Worm (Caenorhabditis elegans) whole organism, late embryonic: Measurements from ENCODE around the gene sul-3.

Experiments used
- C08G9.2 ChIP-seq: sonication (generic microtip); optimal IDR thresholded peaks from 2 replicates; lab custom pipeline; 2016; ENCODE audit warnings: mild to moderate bottlenecking, missing genetic modification characterization, moderate library complexity, missing compliant biosample characterization
- K02D7.2 ChIP-seq: sonication (generic microtip); optimal IDR thresholded peaks from 2 replicates; lab custom pipeline; 2017; ENCODE audit warnings: mild to moderate bottlenecking, missing genetic modification characterization, missing compliant biosample characterization
- K09A11.1 ChIP-seq: sonication (generic microtip); optimal IDR thresholded peaks from 2 replicates; lab custom pipeline; 2017; ENCODE audit warnings: antibody characterized with exemption, mild to moderate bottlenecking, missing genetic modification characterization, missing compliant biosample characterization; ENCODE audit not compliant: insufficient read depth
- Y22D7AL.16 ChIP-seq: sonication (generic microtip); optimal IDR thresholded peaks from 2 replicates; lab custom pipeline; 2016; ENCODE audit warnings: missing genetic modification characterization, missing compliant biosample characterization
- ahr-1 ChIP-seq: sonication (generic microtip); optimal IDR thresholded peaks from 2 replicates; lab custom pipeline; 2016; ENCODE audit warnings: missing genetic modification characterization, missing compliant biosample characterization
- ceh-19 ChIP-seq: fragments of 200-800 bp; sonication (Bioruptor generic); optimal IDR thresholded peaks from 2 replicates; lab custom pipeline; 2018; ENCODE audit warnings: mild to moderate bottlenecking, missing genetic modification characterization, missing compliant biosample characterization
- ceh-24 ChIP-seq: sonication (generic microtip); optimal IDR thresholded peaks from 2 replicates; lab custom pipeline; 2016; ENCODE audit warnings: mild to moderate bottlenecking, missing genetic modification characterization, missing compliant biosample characterization
- ceh-34 ChIP-seq: sonication (generic microtip); optimal IDR thresholded peaks from 2 replicates; lab custom pipeline; 2016; ENCODE audit warnings: mild to moderate bottlenecking, missing genetic modification characterization, missing compliant biosample characterization
- ceh-48 ChIP-seq: sonication (generic microtip); optimal IDR thresholded peaks from 2 replicates; lab custom pipeline; 2016; ENCODE audit warnings: missing genetic modification characterization, inconsistent platforms, missing compliant biosample characterization
- ceh-9 ChIP-seq: sonication (generic microtip); optimal IDR thresholded peaks from 2 replicates; lab custom pipeline; 2016; ENCODE audit warnings: mild to moderate bottlenecking, missing genetic modification characterization, inconsistent platforms, missing compliant biosample characterization
- che-1 ChIP-seq: sonication (generic microtip); optimal IDR thresholded peaks from 2 replicates; lab custom pipeline; 2016; ENCODE audit warnings: mild to moderate bottlenecking, missing genetic modification characterization, missing compliant biosample characterization
- elt-2 ChIP-seq: sonication (generic microtip); optimal IDR thresholded peaks from 2 replicates; lab custom pipeline; 2016; ENCODE audit warnings: missing genetic modification reagents, missing genetic modification characterization, missing compliant biosample characterization
- ets-4 ChIP-seq: sonication (generic microtip); optimal IDR thresholded peaks from 2 replicates; lab custom pipeline; 2016; ENCODE audit warnings: missing genetic modification characterization, missing compliant biosample characterization
- fax-1 ChIP-seq: sonication (generic microtip); optimal IDR thresholded peaks from 2 replicates; lab custom pipeline; 2016; ENCODE audit warnings: missing genotype, missing genetic modification characterization, missing compliant biosample characterization
- gmeb-2 ChIP-seq: sonication (generic microtip); optimal IDR thresholded peaks from 2 replicates; lab custom pipeline; 2016; ENCODE audit warnings: missing genetic modification characterization, inconsistent platforms, missing compliant biosample characterization
- lim-6 ChIP-seq: sonication (generic microtip); optimal IDR thresholded peaks from 2 replicates; lab custom pipeline; 2016; ENCODE audit warnings: missing genetic modification characterization, missing compliant biosample characterization
- lin-11 ChIP-seq: fragments of 200-800 bp; sonication (Bioruptor generic); optimal IDR thresholded peaks from 2 replicates; lab custom pipeline; 2018; ENCODE audit warnings: mild to moderate bottlenecking, missing genetic modification characterization, missing compliant biosample characterization
- mec-3 ChIP-seq: sonication (generic microtip); optimal IDR thresholded peaks from 2 replicates; lab custom pipeline; 2016; ENCODE audit warnings: borderline replicate concordance, missing genetic modification characterization, missing compliant biosample characterization
- nhr-11 ChIP-seq: fragments of 150-350 bp; optimal IDR thresholded peaks from 2 replicates; lab custom pipeline; 2014; ENCODE audit warnings: missing biosample characterization, missing genetic modification characterization
- npax-4 ChIP-seq: sonication (generic microtip); optimal IDR thresholded peaks from 2 replicates; lab custom pipeline; 2016; ENCODE audit warnings: missing genetic modification characterization, missing compliant biosample characterization
- odd-2 ChIP-seq: sonication (generic microtip); optimal IDR thresholded peaks from 2 replicates; lab custom pipeline; 2017; ENCODE audit warnings: antibody characterized with exemption, mild to moderate bottlenecking, missing genetic modification characterization, missing compliant biosample characterization
- pag-3 ChIP-seq: sonication (generic microtip); optimal IDR thresholded peaks from 2 replicates; lab custom pipeline; 2016; ENCODE audit warnings: missing compliant biosample characterization, missing genetic modification characterization, borderline replicate concordance
- pax-1 ChIP-seq: fragments of 150-350 bp; optimal IDR thresholded peaks from 2 replicates; lab custom pipeline; 2014; ENCODE audit warnings: missing biosample characterization, missing genetic modification characterization
- ref-2 ChIP-seq: sonication (generic microtip); optimal IDR thresholded peaks from 2 replicates; lab custom pipeline; 2016; ENCODE audit warnings: missing genetic modification characterization, missing compliant biosample characterization
- rnt-1 ChIP-seq: sonication (generic microtip); optimal IDR thresholded peaks from 2 replicates; lab custom pipeline; 2016; ENCODE audit warnings: missing genetic modification characterization, missing compliant biosample characterization
- sdc-2 ChIP-seq: sonication (generic microtip); optimal IDR thresholded peaks from 2 replicates; lab custom pipeline; 2016; ENCODE audit warnings: missing genotype, missing genetic modification characterization, missing compliant biosample characterization
- sox-2 ChIP-seq: fragments of 200-800 bp; sonication (Bioruptor generic); IDR thresholded peaks from 2 replicates; pipeline ENCODE4 v1.3.6; 2022; ENCODE audit warnings: missing genetic modification reagents, missing genetic modification characterization, missing compliant biosample characterization
- sox-4 ChIP-seq: sonication (generic microtip); optimal IDR thresholded peaks from 2 replicates; lab custom pipeline; 2017; ENCODE audit warnings: mild to moderate bottlenecking, missing genetic modification characterization, inconsistent platforms, missing compliant biosample characterization
- tbx-2 ChIP-seq: sonication (generic microtip); optimal IDR thresholded peaks from 2 replicates; lab custom pipeline; 2016; ENCODE audit warnings: missing genetic modification characterization, missing compliant biosample characterization
- ttx-3 ChIP-seq: sonication (generic microtip); optimal IDR thresholded peaks from 2 replicates; lab custom pipeline; 2016; ENCODE audit warnings: missing genetic modification reagents, missing genetic modification characterization, missing compliant biosample characterization
- unc-3 ChIP-seq, 2 experiments: fragments of 200-800 bp in 1 of 2; sonication (Bioruptor generic) in 1 of 2; sonication (generic microtip) in 1 of 2; conservative IDR thresholded peaks in 1 of 2; optimal IDR thresholded peaks in 1 of 2; 2 replicates each; pipeline versions ENCODE4 v1.3.6 to Lab custom; 2016 to 2022; ENCODE audit warnings: missing compliant biosample characterization in 2 of 2, missing genetic modification characterization in 2 of 2, missing genetic modification reagents in 1 of 2
- unc-42 ChIP-seq: sonication (generic microtip); optimal IDR thresholded peaks from 2 replicates; lab custom pipeline; 2016; ENCODE audit warnings: missing genotype, missing genetic modification characterization, missing compliant biosample characterization
- unc-55 ChIP-seq: sonication (generic microtip); optimal IDR thresholded peaks from 2 replicates; lab custom pipeline; 2017; ENCODE audit warnings: missing biosample characterization, missing genetic modification reagents, missing genetic modification characterization
- unc-86 ChIP-seq: sonication (generic microtip); optimal IDR thresholded peaks from 2 replicates; lab custom pipeline; 2016; ENCODE audit warnings: missing genetic modification characterization, missing compliant biosample characterization
- zip-5 ChIP-seq: sonication (generic microtip); optimal IDR thresholded peaks from 2 replicates; lab custom pipeline; 2016; ENCODE audit warnings: missing genetic modification characterization, missing compliant biosample characterization

Gene sul-3

DNA sequence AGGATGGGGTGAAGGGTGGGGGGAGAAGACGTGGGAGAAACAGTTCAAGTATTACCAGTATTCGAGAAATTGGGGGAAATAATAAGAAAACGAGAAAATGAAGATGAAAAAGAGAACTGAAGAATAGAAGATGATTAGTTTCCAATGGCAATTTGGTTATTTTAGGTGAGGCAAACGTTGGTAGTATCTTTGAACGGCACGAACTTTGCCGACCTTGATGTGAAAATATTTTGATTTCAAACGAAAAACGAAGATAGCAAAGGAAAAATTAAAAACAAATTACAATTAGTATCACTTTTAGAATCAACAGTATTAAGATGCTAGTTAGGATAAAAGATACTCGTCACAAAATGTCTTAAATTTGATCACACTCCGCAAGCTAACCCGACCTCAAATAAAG, at the start of gene sul-3:
Gene sul-3, minus strand, starts transcription at position 101 of the 400 bp plus-strand sequence.
- TF ChIP-seq tbx-2 (tag; lab: Kevin White, UChicago) (no peak), ceh-34 (tag; lab: Kevin White, UChicago) (no peak), lin-11 (tag; lab: Kevin White, UChicago) (no peak)

DNA sequence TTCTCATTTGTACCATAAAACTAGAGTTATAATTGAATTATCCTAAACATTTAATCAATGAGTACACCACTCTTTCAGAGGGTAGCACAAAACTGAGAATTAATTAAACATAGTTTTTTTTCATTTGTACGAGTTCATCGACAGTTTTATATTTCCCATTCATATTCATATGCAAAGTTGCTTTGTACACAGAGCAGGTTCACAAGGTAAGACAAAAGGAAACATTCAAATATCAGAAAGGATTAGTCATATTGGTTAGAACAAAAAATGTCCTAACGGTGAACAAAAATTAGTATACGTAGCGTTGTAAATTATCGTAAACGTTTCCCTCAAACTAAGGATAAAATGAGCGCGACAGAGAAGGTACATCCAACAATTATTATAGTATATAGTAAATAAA, 47.3 kb upstream of the sul-3 start:
- TF ChIP-seq zip-5 (tag; lab: Kevin White, UChicago) = no peak

DNA sequence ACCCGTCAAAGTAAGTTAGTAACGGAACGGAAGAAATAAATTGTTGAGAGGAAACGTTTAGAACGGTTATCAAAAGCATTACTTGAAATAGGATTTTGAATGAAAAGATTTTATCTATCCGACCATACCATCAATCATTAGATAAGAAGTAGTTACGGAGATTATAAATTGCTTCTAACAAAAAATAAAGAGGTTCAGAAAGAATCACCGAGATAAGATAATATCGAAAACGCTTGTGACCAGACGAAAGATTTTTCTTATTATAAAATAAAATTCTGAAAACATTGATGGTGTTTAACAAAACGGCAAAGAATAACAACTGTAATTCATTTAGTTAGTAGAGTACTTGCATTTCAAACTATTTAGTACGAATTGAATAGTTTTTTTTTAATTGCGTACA, 46.8 kb upstream of the sul-3 start, which contains the start of gene C39D10.8:
Gene C39D10.8, minus strand, starts transcription at position 101 of the 400 bp plus-strand sequence.
- TF ChIP-seq gmeb-2 (tag; lab: Kevin White, UChicago) (no peak), ahr-1 (tag; lab: Kevin White, UChicago) (no peak), zip-5 (tag; lab: Kevin White, UChicago) (no peak), elt-2 (tag; lab: Kevin White, UChicago) (peak; percentile 30), ets-4 (tag; lab: Kevin White, UChicago) (no peak)
- TF ChIP-seq, all 69 proteins: peak for 1

DNA sequence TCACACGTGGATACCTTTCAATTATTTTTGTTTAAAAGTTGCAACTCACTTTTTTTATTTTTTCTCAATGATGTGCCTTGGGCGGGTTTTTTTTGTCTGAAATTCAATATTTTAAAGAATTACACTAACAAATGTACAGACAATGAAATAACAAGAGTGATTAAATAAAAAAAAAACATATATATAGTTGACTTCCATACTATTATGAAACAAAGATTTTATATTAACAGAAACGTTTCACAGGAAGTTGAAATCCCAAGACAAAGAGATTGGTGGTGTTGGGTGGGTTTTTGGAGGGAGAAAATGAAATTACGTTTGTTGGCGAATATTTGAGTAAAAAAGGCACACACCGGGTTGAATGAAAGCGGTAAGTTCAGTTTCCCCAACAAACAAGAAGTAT, 41.8 kb upstream of the sul-3 start, which contains the start of gene cca-1:
Gene cca-1, minus strand, starts transcription at position 101 of the 400 bp plus-strand sequence.
- TF ChIP-seq ceh-9 (tag; lab: Kevin White, UChicago) (no peak), sdc-2 (tag; lab: Kevin White, UChicago) (no peak), pax-1 (tag; lab: Kevin White, UChicago) (no peak), nhr-11 (tag; lab: Kevin White, UChicago) (no peak), che-1 (tag; lab: Kevin White, UChicago) (no peak), zip-5 (tag; lab: Kevin White, UChicago) (no peak), ahr-1 (tag; lab: Kevin White, UChicago) (no peak), K02D7.2 (tag; lab: Kevin White, UChicago) (no peak), ref-2 (tag; lab: Kevin White, UChicago) (no peak), npax-4 (tag; lab: Kevin White, UChicago) (no peak), rnt-1 (no peak), ttx-3 (tag; lab: Kevin White, UChicago) (no peak), unc-86 (tag; lab: Kevin White, UChicago) (no peak)

DNA sequence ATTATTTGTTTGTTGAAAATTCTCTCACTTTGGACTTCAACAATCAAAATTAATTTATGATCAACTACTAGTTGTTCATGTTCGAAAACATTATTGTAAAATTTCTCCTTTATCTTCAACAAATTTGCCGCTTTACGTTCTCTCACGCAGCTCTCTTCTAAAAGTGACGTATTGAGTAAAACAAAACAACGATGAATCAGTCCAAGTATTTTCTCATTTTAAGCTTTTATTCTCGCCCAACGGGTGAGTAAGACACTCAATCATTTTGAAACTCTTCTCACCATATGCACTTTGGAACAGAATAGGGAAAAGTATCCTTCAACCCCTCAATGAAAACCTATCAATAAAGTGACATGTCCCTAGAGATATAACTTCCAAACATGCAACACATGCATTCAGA, 39.3 kb upstream of the sul-3 start:
- TF ChIP-seq sox-4 (no peak), unc-3 (GFP tag; conservative IDR thresholded peaks at IDR 0.05; lab: Robert Waterston, UW) (no peak), unc-3 (tag; optimal IDR thresholded peaks at IDR 0.05; lab: Kevin White, UChicago) (no peak), pag-3 (no peak), che-1 (tag; lab: Kevin White, UChicago) (no peak), mec-3 (no peak), Y22D7AL.16 (no peak), unc-42 (tag; lab: Kevin White, UChicago) (no peak), odd-2 (no peak), unc-55 (GFP tag; lab: Kevin White, UChicago) (no peak)

DNA sequence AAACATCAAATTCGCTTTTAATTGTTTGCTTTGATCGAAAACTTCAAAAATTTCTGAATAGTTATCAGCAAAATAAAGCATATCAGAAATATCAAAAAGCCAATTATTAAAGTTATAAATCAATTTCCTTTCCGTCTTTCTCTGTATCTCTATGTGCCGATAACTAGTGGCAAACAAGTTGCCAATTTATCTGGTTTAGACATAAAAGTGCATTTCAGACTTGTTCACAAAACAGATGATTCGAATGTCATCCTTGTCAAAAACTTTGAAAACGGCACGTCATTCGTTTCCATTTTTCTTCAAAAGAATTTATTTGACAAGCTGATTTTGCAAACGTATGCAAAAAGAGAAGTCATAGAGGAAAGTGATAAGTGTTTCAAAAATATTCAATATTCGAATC, 33.3 kb upstream of the sul-3 start:
- TF ChIP-seq ceh-19 (GFP tag; lab: Kevin White, UChicago) = no peak
- no peak for TF ChIP-seq zip-5 (tag; lab: Kevin White, UChicago)
- no peak for TF ChIP-seq lin-11 (tag; lab: Kevin White, UChicago)
- TF ChIP-seq K09A11.1 (tag; lab: Kevin White, UChicago) = no peak
- TF ChIP-seq unc-3 (GFP tag; conservative IDR thresholded peaks at IDR 0.05; lab: Robert Waterston, UW) = no peak
- no peak for TF ChIP-seq unc-3 (tag; optimal IDR thresholded peaks at IDR 0.05; lab: Kevin White, UChicago)
- no peak for TF ChIP-seq pax-1 (tag; lab: Kevin White, UChicago)
- TF ChIP-seq ceh-24 (tag; lab: Kevin White, UChicago) = no peak
- TF ChIP-seq C08G9.2 (tag; lab: Kevin White, UChicago) = no peak
- TF ChIP-seq elt-2 (tag; lab: Kevin White, UChicago) = no peak
- no peak for TF ChIP-seq rnt-1
- no peak for TF ChIP-seq sox-2 (GFP tag; lab: Robert Waterston, UW)
- no peak for TF ChIP-seq fax-1 (tag; lab: Kevin White, UChicago)
- TF ChIP-seq ceh-48 = no peak
- TF ChIP-seq lim-6 (tag; lab: Kevin White, UChicago) = no peak
- no peak for TF ChIP-seq tbx-2 (tag; lab: Kevin White, UChicago)
